Worm (Caenorhabditis elegans): ENCODE results near the gene chil-22.

ce11 chrII:9454304-9454703 lies 11.7 kb downstream of the chil-22 start, which contains the start of gene chil-19:
- TF ChIP-seq nhr-76 (tag; optimal IDR thresholded peaks at IDR 0.05): no peak
- no peak for TF ChIP-seq pqm-1 (tag; optimal IDR thresholded peaks at IDR 0.05)
- no peak for TF ChIP-seq unc-86 (tag; optimal IDR thresholded peaks at IDR 0.05)
- no peak for TF ChIP-seq egl-27 (tag; optimal IDR thresholded peaks at IDR 0.05)

Measured in whole organism, L1 larva.